Fruit fly (Drosophila melanogaster): ENCODE data around the gene CG2260.

CG2260 gene

DNA sequence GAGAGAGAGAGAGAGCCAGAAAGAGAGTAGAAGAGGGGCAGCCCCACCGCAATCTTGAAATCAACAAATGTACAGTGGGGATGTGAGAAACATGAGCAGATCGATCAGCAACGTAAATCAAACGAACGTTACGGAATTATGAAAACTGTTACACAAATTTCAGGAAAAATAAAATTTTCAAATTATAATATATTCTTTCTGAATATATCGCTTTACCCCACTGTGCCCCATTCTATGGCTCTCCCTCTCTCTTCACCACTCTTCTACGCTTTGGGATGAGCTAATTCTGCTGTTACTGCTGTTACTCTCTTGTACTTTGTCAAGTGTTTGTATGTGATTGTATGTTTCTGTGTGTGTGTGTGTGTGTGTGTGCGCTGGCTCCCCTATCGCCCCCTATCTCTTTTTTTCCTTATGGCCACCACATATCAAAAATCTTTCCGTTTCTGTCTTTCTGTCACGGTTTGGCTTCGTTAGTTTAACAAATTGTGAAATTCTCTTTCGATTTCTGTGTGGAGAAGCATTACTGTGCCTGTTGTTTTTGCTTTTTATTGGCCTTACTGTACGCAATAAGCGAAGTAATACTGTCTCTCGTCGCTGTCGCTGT, 29.8 kb downstream of the CG2260 start (continued):
- TF ChIP-seq Dp (GFP tag; optimal IDR thresholded peaks at IDR 0.05) (peak; percentile 12), E2f1 (GFP tag; IDR thresholded peaks at IDR 0.05) (peak; percentile 98), CG15269 (tag; optimal IDR thresholded peaks at IDR 0.05) (peak; percentile 97), CG9215 (GFP tag; IDR thresholded peaks at IDR 0.05) (peak; percentile 94), CG6254 (GFP tag; optimal IDR thresholded peaks at IDR 0.05) (peak; percentile 94), Deaf1 (tag; optimal IDR thresholded peaks at IDR 0.05) (peak; percentile 78), Fer1 (GFP tag; optimal IDR thresholded peaks at IDR 0.05) (peak; percentile 98), HHEX (GFP tag; optimal IDR thresholded peaks at IDR 0.05) (peak; percentile 97), jigr1 (GFP tag; IDR thresholded peaks at IDR 0.05) (peak; percentile 94), CG18476 (GFP tag; optimal IDR thresholded peaks at IDR 0.05) (peak; percentile 94), CG18262 (tag; optimal IDR thresholded peaks at IDR 0.05) (peak; percentile 94), cg (GFP tag; optimal IDR thresholded peaks at IDR 0.05) (peak; percentile 89), CG13287 (GFP tag; IDR thresholded peaks at IDR 0.05; ENCODE audit: partially characterized antibody) (peak; percentile 65), oc (tag; optimal IDR thresholded peaks at IDR 0.05) (peak; percentile 97), CG12391 (tag; optimal IDR thresholded peaks at IDR 0.05) (peak; percentile 97), toy (GFP tag; IDR thresholded peaks at IDR 0.05) (peak; percentile 96), CG6683 (GFP tag; optimal IDR thresholded peaks at IDR 0.05) (peak; percentile 94), Sin3A (optimal IDR thresholded peaks at IDR 0.05) (no peak), pfk (GFP tag; optimal IDR thresholded peaks at IDR 0.05) (no peak), Gsc (GFP tag; IDR thresholded peaks at IDR 0.05) (peak; percentile 91), mirr (GFP tag; optimal IDR thresholded peaks at IDR 0.05) (peak; percentile 57), fd3F (GFP tag; optimal IDR thresholded peaks at IDR 0.05) (peak; percentile 94), zfh2 (GFP tag; optimal IDR thresholded peaks at IDR 0.05) (peak; percentile 87), CG9817 (tag; optimal IDR thresholded peaks at IDR 0.05) (peak; percentile 90), CG14441 (GFP tag; IDR thresholded peaks at IDR 0.05) (peak; percentile 99), crp (GFP tag; optimal IDR thresholded peaks at IDR 0.05) (peak in 1 of 2 experiments; percentile 71), Side (GFP tag; optimal IDR thresholded peaks at IDR 0.05) (peak; percentile 78), CG18599 (GFP tag; optimal IDR thresholded peaks at IDR 0.05) (peak; percentile 99), unpg (GFP tag; optimal IDR thresholded peaks at IDR 0.05) (peak; percentile 98), run (tag; optimal IDR thresholded peaks at IDR 0.05) (peak; percentile 94), Abd-B (GFP tag; optimal IDR thresholded peaks at IDR 0.05) (peak; percentile 89), CG31441 (GFP tag; IDR thresholded peaks at IDR 0.05) (peak; percentile 93), cato (GFP tag; optimal IDR thresholded peaks at IDR 0.05; ENCODE audit: borderline replicate concordance) (peak; percentile 90), bowl (GFP tag; IDR thresholded peaks at IDR 0.05) (peak; percentile 97), CG7839 (tag; optimal IDR thresholded peaks at IDR 0.05) (peak; percentile 97), sens-2 (GFP tag; IDR thresholded peaks at IDR 0.05) (peak; percentile 97), CG33557 (GFP tag; optimal IDR thresholded peaks at IDR 0.05) (peak; percentile 68), jing (GFP tag; optimal IDR thresholded peaks at IDR 0.05) (peak; percentile 91), CG15601 (tag; optimal IDR thresholded peaks at IDR 0.05) (peak; percentile 91), YL-1 (GFP tag; optimal IDR thresholded peaks at IDR 0.05) (peak; percentile 76), pho (GFP tag; optimal IDR thresholded peaks at IDR 0.05) (peak; percentile 90), Oaz (GFP tag; IDR thresholded peaks at IDR 0.05) (peak; percentile 97), odd (GFP tag; optimal IDR thresholded peaks at IDR 0.05) (peak; percentile 95), bigmax (GFP tag; optimal IDR thresholded peaks at IDR 0.05) (peak; percentile 51), sens (GFP tag) (peak; percentile 98), CG5953 (GFP tag; IDR thresholded peaks at IDR 0.05) (peak; percentile 99), CG14860 (GFP tag; IDR thresholded peaks at IDR 0.05; ENCODE audit: partially characterized antibody) (no peak), CG7745 (tag; optimal IDR thresholded peaks at IDR 0.05) (peak; percentile 7), Atf6 (GFP tag; IDR thresholded peaks at IDR 0.05) (peak; percentile 98)

Data from whole organism, embryonic.